Fruit fly (Drosophila melanogaster) whole organism, embryonic: ENCODE measurements around the gene ftz-f1.

Experiments
- Aef1 ChIP-seq: fragments of 200-800 bp; sonication (Bioruptor generic); IDR thresholded peaks from 3 replicates; pipeline ENCODE4 v1.3.6; 2022; ENCODE audit warnings: missing biosample characterization, missing genetic modification characterization
- CG10321 ChIP-seq: fragments of 200-800 bp; sonication (Bioruptor generic); IDR thresholded peaks from 2 replicates; pipeline ENCODE4 v1.3.6; 2022; ENCODE audit warnings: missing biosample characterization, missing genetic modification characterization
- CG10431 ChIP-seq: fragments of 200-800 bp; sonication (Bioruptor generic); optimal IDR thresholded peaks from 3 replicates; lab custom pipeline; 2018; ENCODE audit warnings: missing biosample characterization, mild to moderate bottlenecking, missing genetic modification characterization
- CG10654 ChIP-seq: fragments of 200-800 bp; sonication (Bioruptor generic); optimal IDR thresholded peaks from 2 replicates; lab custom pipeline; 2016; ENCODE audit warnings: missing biosample characterization, missing genetic modification characterization
- CG11723 ChIP-seq: fragments of 200-800 bp; sonication (Bioruptor generic); optimal IDR thresholded peaks from 2 replicates; lab custom pipeline; 2017; ENCODE audit warnings: missing biosample characterization, mild to moderate bottlenecking, missing genetic modification characterization
- CG12236 ChIP-seq: fragments of 200-800 bp; sonication (Bioruptor generic); optimal IDR thresholded peaks from 2 replicates; lab custom pipeline; 2016; ENCODE audit warnings: missing biosample characterization, missing genetic modification characterization
- CG13296 ChIP-seq: fragments of 200-800 bp; sonication (Bioruptor generic); optimal IDR thresholded peaks from 3 replicates; lab custom pipeline; 2018; ENCODE audit warnings: missing biosample characterization, mild to moderate bottlenecking, missing genetic modification characterization
- CG13775 ChIP-seq: fragments of 200-800 bp; sonication (Bioruptor generic); optimal IDR thresholded peaks from 3 replicates; lab custom pipeline; 2017; ENCODE audit warnings: missing biosample characterization, mild to moderate bottlenecking, missing genetic modification characterization
- CG1603 ChIP-seq: fragments of 200-800 bp; sonication (Bioruptor generic); optimal IDR thresholded peaks from 2 replicates; lab custom pipeline; 2019; ENCODE audit warnings: missing biosample characterization, mild to moderate bottlenecking, missing genetic modification characterization, moderate library complexity
- CG17385 ChIP-seq: fragments of 200-800 bp; sonication (Bioruptor generic); optimal IDR thresholded peaks from 3 replicates; lab custom pipeline; 2018; ENCODE audit warnings: missing biosample characterization, mild to moderate bottlenecking, missing genetic modification characterization
- CG17912 ChIP-seq: fragments of 200-800 bp; sonication (Bioruptor generic); optimal IDR thresholded peaks from 2 replicates; lab custom pipeline; 2018; ENCODE audit warnings: missing biosample characterization, mild to moderate bottlenecking, missing genetic modification characterization
- CG2712 ChIP-seq: fragments of 200-800 bp; optimal IDR thresholded peaks from 3 replicates; lab custom pipeline; 2019; ENCODE audit warnings: missing biosample characterization, mild to moderate bottlenecking, missing genetic modification characterization, moderate library complexity
- CG2875 ChIP-seq: fragments of 200-800 bp; sonication (Bioruptor generic); optimal IDR thresholded peaks from 2 replicates; lab custom pipeline; 2017; ENCODE audit warnings: missing biosample characterization, mild to moderate bottlenecking, missing genetic modification characterization, missing genetic modification reagents
- CG31365 ChIP-seq: fragments of 200-800 bp; sonication (Bioruptor generic); optimal IDR thresholded peaks from 2 replicates; lab custom pipeline; 2018; ENCODE audit warnings: missing biosample characterization, mild to moderate bottlenecking, missing genetic modification characterization
- CG3163 ChIP-seq: fragments of 200-800 bp; sonication (Bioruptor generic); optimal IDR thresholded peaks from 3 replicates; lab custom pipeline; 2016; ENCODE audit warnings: missing biosample characterization, missing genetic modification characterization
- CG3838 ChIP-seq: fragments of 200-800 bp; sonication (Bioruptor generic); optimal IDR thresholded peaks from 3 replicates; lab custom pipeline; 2016; ENCODE audit warnings: missing biosample characterization, missing genetic modification characterization
- CG4282 ChIP-seq: fragments of 200-800 bp; sonication (Bioruptor generic); optimal IDR thresholded peaks from 2 replicates; lab custom pipeline; 2016; ENCODE audit warnings: missing biosample characterization, missing genetic modification characterization
- CG4617 ChIP-seq: fragments of 200-800 bp; sonication (Bioruptor generic); optimal IDR thresholded peaks from 3 replicates; lab custom pipeline; 2016; ENCODE audit warnings: missing biosample characterization, missing genetic modification characterization, borderline replicate concordance
- CG4730 ChIP-seq: fragments of 200-800 bp; sonication (Bioruptor generic); IDR thresholded peaks from 2 replicates; pipeline ENCODE4 v1.3.6; 2022; ENCODE audit warnings: missing biosample characterization, missing genetic modification characterization
- CG5180 ChIP-seq: fragments of 200-800 bp; sonication (Bioruptor generic); optimal IDR thresholded peaks from 3 replicates; lab custom pipeline; 2017; ENCODE audit warnings: missing biosample characterization, missing genetic modification characterization, mild to moderate bottlenecking, moderate library complexity, missing genetic modification reagents
- CG5953 ChIP-seq: fragments of 200-800 bp; sonication (Bioruptor generic); IDR thresholded peaks from 2 replicates; pipeline ENCODE4 v1.3.6; 2022; ENCODE audit warnings: missing biosample characterization, missing genetic modification characterization
- CG7963 ChIP-seq: fragments of 200-800 bp; sonication (Bioruptor generic); IDR thresholded peaks from 3 replicates; pipeline ENCODE4 v1.3.6; 2022; ENCODE audit warnings: missing biosample characterization, missing genetic modification characterization; ENCODE audit not compliant: partially characterized antibody
- CG7987 ChIP-seq: fragments of 200-800 bp; sonication (Bioruptor generic); optimal IDR thresholded peaks from 2 replicates; lab custom pipeline; 2018; ENCODE audit warnings: missing biosample characterization, mild to moderate bottlenecking, missing genetic modification characterization, moderate library complexity
- CG8089 ChIP-seq: fragments of 200-800 bp; sonication (Bioruptor generic); optimal IDR thresholded peaks from 3 replicates; lab custom pipeline; 2016; ENCODE audit warnings: missing biosample characterization, missing genetic modification characterization
- CG9817 ChIP-seq: fragments of 200-800 bp; sonication (Bioruptor generic); optimal IDR thresholded peaks from 2 replicates; lab custom pipeline; 2018; ENCODE audit warnings: missing biosample characterization, mild to moderate bottlenecking, missing genetic modification characterization, moderate library complexity
- CTCF ChIP-seq: fragments of 200-800 bp; sonication (Bioruptor generic); optimal IDR thresholded peaks from 2 replicates; lab custom pipeline; 2017; ENCODE audit warnings: missing biosample characterization, mild to moderate bottlenecking, missing genetic modification characterization, moderate library complexity
- CoRest ChIP-seq: fragments of 200-800 bp; sonication (Bioruptor generic); optimal IDR thresholded peaks from 3 replicates; lab custom pipeline; 2018; ENCODE audit warnings: missing biosample characterization, mild to moderate bottlenecking, missing genetic modification characterization, moderate library complexity
- D19A ChIP-seq: fragments of 200-800 bp; optimal IDR thresholded peaks from 3 replicates; lab custom pipeline; 2019; ENCODE audit warnings: missing biosample characterization, mild to moderate bottlenecking, missing genetic modification characterization, moderate library complexity
- Dfd ChIP-seq, 2 experiments: fragments of >200 bp; optimal IDR thresholded peaks; 2 replicates each; lab custom pipeline; 2017; ENCODE audit warnings: missing biosample characterization in 2 of 2, missing genetic modification characterization in 2 of 2
- Doc2 ChIP-seq: fragments of 200-800 bp; sonication (Bioruptor generic); IDR thresholded peaks from 2 replicates; pipeline ENCODE4 v1.3.6; 2022; ENCODE audit warnings: missing biosample characterization, missing genetic modification characterization
- E2f2 ChIP-seq: fragments of 200-800 bp; sonication (Bioruptor generic); IDR thresholded peaks from 2 replicates; pipeline ENCODE4 v1.3.6; 2022; ENCODE audit warnings: missing biosample characterization, missing genetic modification characterization
- Ets97D ChIP-seq: fragments of 200-800 bp; sonication (Bioruptor generic); optimal IDR thresholded peaks from 3 replicates; lab custom pipeline; 2016; ENCODE audit warnings: missing biosample characterization, missing genetic modification characterization
- Neu2 ChIP-seq: fragments of 200-800 bp; sonication (Bioruptor generic); optimal IDR thresholded peaks from 3 replicates; lab custom pipeline; 2016; ENCODE audit warnings: missing biosample characterization, missing genetic modification characterization, borderline replicate concordance
- Optix ChIP-seq: fragments of 200-800 bp; sonication (Bioruptor generic); IDR thresholded peaks from 3 replicates; pipeline ENCODE4 v1.3.6; 2022; ENCODE audit warnings: missing biosample characterization, missing genetic modification characterization
- Sry-β ChIP-seq: fragments of 200-800 bp; sonication (Bioruptor generic); optimal IDR thresholded peaks from 2 replicates; lab custom pipeline; 2018; ENCODE audit warnings: missing biosample characterization, mild to moderate bottlenecking, missing genetic modification characterization, moderate library complexity
- crp ChIP-seq, 2 experiments: fragments of 200-800 bp; sonication (Bioruptor generic); optimal IDR thresholded peaks; 2 replicates in 1 of 2; 3 replicates in 1 of 2; lab custom pipeline; 2017; ENCODE audit warnings: missing biosample characterization in 2 of 2, missing genetic modification characterization in 2 of 2, mild to moderate bottlenecking in 1 of 2, moderate library complexity in 1 of 2
- da ChIP-seq: fragments of 200-800 bp; sonication (Bioruptor generic); optimal IDR thresholded peaks from 2 replicates; lab custom pipeline; 2016; ENCODE audit warnings: missing biosample characterization, missing genetic modification characterization
- dmrt99B ChIP-seq: fragments of 200-800 bp; sonication (Bioruptor generic); optimal IDR thresholded peaks from 2 replicates; lab custom pipeline; 2018; ENCODE audit warnings: missing biosample characterization, mild to moderate bottlenecking, missing genetic modification characterization, moderate library complexity
- dpn ChIP-seq, 2 experiments: fragments of 200-800 bp; sonication (Bioruptor generic); optimal IDR thresholded peaks; 3 replicates each; lab custom pipeline; 2016; ENCODE audit warnings: missing biosample characterization in 2 of 2, missing genetic modification characterization in 2 of 2
- ewg ChIP-seq: fragments of 200-800 bp; sonication (Bioruptor generic); optimal IDR thresholded peaks from 3 replicates; lab custom pipeline; 2017; ENCODE audit warnings: mild to moderate bottlenecking, missing biosample characterization, missing genetic modification reagents, missing genetic modification characterization
- gem ChIP-seq: fragments of 200-800 bp; sonication (Bioruptor generic); optimal IDR thresholded peaks from 2 replicates; lab custom pipeline; 2019; ENCODE audit warnings: missing biosample characterization, mild to moderate bottlenecking, missing genetic modification characterization, moderate library complexity
- luna ChIP-seq: fragments of 200-800 bp; sonication (Bioruptor generic); optimal IDR thresholded peaks from 2 replicates; lab custom pipeline; 2016; ENCODE audit warnings: missing biosample characterization, missing genetic modification characterization
- nmo ChIP-seq: fragments of 200-800 bp; sonication (Bioruptor generic); optimal IDR thresholded peaks from 2 replicates; lab custom pipeline; 2018; ENCODE audit warnings: missing biosample characterization, mild to moderate bottlenecking, missing genetic modification characterization, moderate library complexity
- pb ChIP-seq: fragments of 200-800 bp; sonication (Bioruptor generic); optimal IDR thresholded peaks from 3 replicates; lab custom pipeline; 2016; ENCODE audit warnings: missing biosample characterization, missing genetic modification characterization
- pho ChIP-seq: fragments of 200-800 bp; sonication (Bioruptor generic); optimal IDR thresholded peaks from 2 replicates; lab custom pipeline; 2016; ENCODE audit warnings: missing biosample characterization, missing genetic modification characterization
- sc ChIP-seq, 3 experiments: fragments of >200 bp in 2 of 3; fragments of 200-800 bp in 1 of 3; sonication (Bioruptor generic) in 1 of 3; optimal IDR thresholded peaks; 2 replicates in 2 of 3; 3 replicates in 1 of 3; lab custom pipeline; 2017; ENCODE audit warnings: mild to moderate bottlenecking in 1 of 3, missing biosample characterization in 1 of 3, missing genetic modification characterization in 1 of 3, missing genetic modification reagents in 1 of 3
- sim ChIP-seq: fragments of 200-800 bp; sonication (Bioruptor generic); IDR thresholded peaks from 2 replicates; pipeline ENCODE4 v1.3.6; 2022; ENCODE audit warnings: missing biosample characterization, missing genetic modification characterization
- slou ChIP-seq: fragments of 200-800 bp; sonication (Bioruptor generic); optimal IDR thresholded peaks from 3 replicates; lab custom pipeline; 2016; ENCODE audit warnings: missing biosample characterization, missing genetic modification characterization
- slp2 ChIP-seq: fragments of 200-800 bp; sonication (Bioruptor generic); optimal IDR thresholded peaks from 2 replicates; lab custom pipeline; 2016; ENCODE audit warnings: missing biosample characterization, missing genetic modification characterization
- sug ChIP-seq: fragments of 200-800 bp; optimal IDR thresholded peaks from 2 replicates; lab custom pipeline; 2019; ENCODE audit warnings: missing biosample characterization, mild to moderate bottlenecking, missing genetic modification characterization, moderate library complexity
- zfh2 ChIP-seq: fragments of 200-800 bp; sonication (Bioruptor generic); optimal IDR thresholded peaks from 2 replicates; lab custom pipeline; 2016; ENCODE audit warnings: missing biosample characterization, missing genetic modification characterization

ftz-f1 gene

dm6 chr3L:18848436-18848835, 47.3 kb upstream of the ftz-f1 start:
- TF ChIP-seq CG10321 (GFP tag; lab: Robert Waterston, UW) (no peak), da (GFP tag; lab: Kevin White, UChicago) (peak; percentile 57), CoRest (tag; lab: Kevin White, UChicago) (peak; percentile 56), slou (GFP tag; lab: Kevin White, UChicago) (peak; percentile 34), CG7987 (GFP tag; lab: Kevin White, UChicago) (no peak), nmo (GFP tag; lab: Kevin White, UChicago) (no peak), CG10431 (GFP tag; lab: Kevin White, UChicago) (peak; percentile 5), CG5953 (no peak), D19A (peak; percentile 59), CTCF (GFP tag; lab: Kevin White, UChicago) (peak; percentile 98), dmrt99B (tag; lab: Kevin White, UChicago) (peak; percentile 62), gem (tag; lab: Kevin White, UChicago) (peak; percentile 61), CG31365 (tag; lab: Kevin White, UChicago) (peak; percentile 21), CG2875 (GFP tag; lab: Kevin White, UChicago) (peak; percentile 61), CG10654 (GFP tag; lab: Kevin White, UChicago) (peak; percentile 50), dpn (GFP tag; optimal IDR thresholded peaks at IDR 0.05; lab: Kevin White, UChicago) (peak; percentile 72 to 75), CG11723 (peak; percentile 34), sug (tag; lab: Kevin White, UChicago) (no peak), pb (peak; percentile 74), CG17912 (peak; percentile 36), Neu2 (GFP tag; lab: Kevin White, UChicago) (no peak), CG12236 (GFP tag; lab: Kevin White, UChicago) (peak; percentile 53), CG5180 (GFP tag; lab: Kevin White, UChicago) (peak; percentile 7), sc (optimal IDR thresholded peaks at IDR 0.05; lab: Kevin White, UChicago) (no peak), sc (GFP tag; optimal IDR thresholded peaks at IDR 0.05; lab: Kevin White, UChicago) (peak; percentile 55), pho (GFP tag; lab: Kevin White, UChicago) (peak; percentile 60), CG4617 (peak; percentile 32), CG2712 (tag; lab: Kevin White, UChicago) (peak; percentile 74), CG3838 (GFP tag; lab: Kevin White, UChicago) (peak; percentile 10), CG9817 (no peak), sim (GFP tag; lab: Robert Waterston, UW) (no peak), crp (GFP tag; optimal IDR thresholded peaks at IDR 0.05; lab: Kevin White, UChicago) (peak in 1 of 2 experiments; percentile 21), ewg (GFP tag; lab: Kevin White, UChicago) (peak; percentile 62), CG4282 (GFP tag; lab: Kevin White, UChicago) (peak; percentile 48), Optix (no peak), slp2 (GFP tag; lab: Kevin White, UChicago) (peak; percentile 63), Sry-β (GFP tag; lab: Kevin White, UChicago) (no peak), Doc2 (no peak), CG1603 (tag; lab: Kevin White, UChicago) (peak; percentile 78), CG4730 (GFP tag; lab: Robert Waterston, UW) (no peak; the same call in 1 of the 2 replicates), CG17385 (GFP tag; lab: Kevin White, UChicago) (peak; percentile 47), CG13296 (GFP tag; lab: Kevin White, UChicago) (peak; percentile 67), CG3163 (GFP tag; lab: Kevin White, UChicago) (peak; percentile 76), Dfd (GFP tag; optimal IDR thresholded peaks at IDR 0.05; lab: Kevin White, UChicago) (no peak), Ets97D (GFP tag; lab: Kevin White, UChicago) (peak; percentile 48), luna (GFP tag; lab: Kevin White, UChicago) (peak; percentile 12), Aef1 (GFP tag; lab: Robert Waterston, UW) (no peak; the same call in 2 of the 3 replicates), CG7963 (GFP tag; lab: Robert Waterston, UW) (no peak), CG8089 (GFP tag; lab: Kevin White, UChicago) (peak; percentile 67), zfh2 (GFP tag; lab: Kevin White, UChicago) (peak; percentile 62), E2f2 (GFP tag; lab: Robert Waterston, UW) (peak; percentile 37; the same call in 1 of the 2 replicates), CG13775 (peak; percentile 72)
